Fruit fly (Drosophila melanogaster): ENCODE results near the gene Ac13E.

The Ac13E gene

DNA sequence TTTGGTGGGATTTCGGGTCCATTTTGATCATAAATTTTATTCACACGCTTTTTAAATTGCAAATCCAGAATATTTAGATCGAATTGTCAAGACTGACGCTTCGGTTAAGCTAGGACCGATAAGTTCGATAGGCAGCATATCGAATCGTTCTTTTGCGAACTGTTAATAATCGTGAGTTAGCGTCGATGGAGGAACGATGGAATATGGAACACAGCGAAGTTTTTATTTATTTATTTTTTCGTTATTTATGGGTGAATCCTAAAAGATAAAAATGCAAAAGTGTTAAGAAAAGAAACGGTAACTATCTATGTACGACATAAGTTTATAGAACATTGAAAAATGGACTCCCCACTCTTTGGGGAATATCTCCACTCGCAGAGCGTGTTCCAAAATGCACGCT, 1.9 kb upstream of the Ac13E start, which contains the start of gene CG42300:
Gene CG42300, minus strand, starts transcription at position 101 of the 400 bp plus-strand sequence.
- no peak for TF ChIP-seq CG8632 (GFP tag; optimal IDR thresholded peaks at IDR 0.05)
- TF ChIP-seq spab (GFP tag; optimal IDR thresholded peaks at IDR 0.05) = no peak
- TF ChIP-seq dsx (GFP tag; optimal IDR thresholded peaks at IDR 0.05; ENCODE audit: poor library complexity, severe bottlenecking) = no peak
- no peak for TF ChIP-seq CG1621 (tag; optimal IDR thresholded peaks at IDR 0.05)
- TF ChIP-seq Sox15 (GFP tag; optimal IDR thresholded peaks at IDR 0.05) = no peak
- no peak for TF ChIP-seq Met (GFP tag; optimal IDR thresholded peaks at IDR 0.05)
- TF ChIP-seq CG8319 (GFP tag; optimal IDR thresholded peaks at IDR 0.05) = no peak
- no peak for TF ChIP-seq fd59A (GFP tag; optimal IDR thresholded peaks at IDR 0.05)
- no peak for TF ChIP-seq CG10631 (GFP tag; optimal IDR thresholded peaks at IDR 0.05)

dm6 chrX:15552472-15552888, 1.6 kb downstream of the Ac13E start:
- TF ChIP-seq Eip93F (GFP tag; optimal IDR thresholded peaks at IDR 0.05) = no peak
- no peak for TF ChIP-seq CG16779 (tag; optimal IDR thresholded peaks at IDR 0.05)
- TF ChIP-seq Eip78C (GFP tag) = peak; percentile 91
- peak; percentile 25 for TF ChIP-seq Ets96B (tag; optimal IDR thresholded peaks at IDR 0.05)
- peak; percentile 18 for TF ChIP-seq Hr4 (GFP tag; optimal IDR thresholded peaks at IDR 0.05)
- TF ChIP-seq CG3919 (GFP tag; optimal IDR thresholded peaks at IDR 0.05) = peak; percentile 46
- peak; percentile 53 for TF ChIP-seq CG6792 (GFP tag; optimal IDR thresholded peaks at IDR 0.05)
- peak; percentile 36 for TF ChIP-seq Sox15 (GFP tag; optimal IDR thresholded peaks at IDR 0.05)
- TF ChIP-seq cyc (GFP tag; optimal IDR thresholded peaks at IDR 0.05) = peak; percentile 33
- peak; percentile 33 for TF ChIP-seq pdm3 (GFP tag; optimal IDR thresholded peaks at IDR 0.05)
- peak; percentile 65 for TF ChIP-seq lz (GFP tag; optimal IDR thresholded peaks at IDR 0.05)
- TF ChIP-seq Eip75B (GFP tag; optimal IDR thresholded peaks at IDR 0.05) = peak; percentile 73
- TF ChIP-seq Ets21C (GFP tag; optimal IDR thresholded peaks at IDR 0.05) = peak; percentile 18
- TF ChIP-seq Gug (GFP tag; IDR thresholded peaks at IDR 0.05) = no peak
- TF ChIP-seq fd85E (GFP tag; optimal IDR thresholded peaks at IDR 0.05) = no peak
- TF ChIP-seq Lpt (GFP tag; optimal IDR thresholded peaks at IDR 0.05) = no peak
- peak; percentile 70 for TF ChIP-seq topi (GFP tag; optimal IDR thresholded peaks at IDR 0.05)
- TF ChIP-seq Sox14 (GFP tag; optimal IDR thresholded peaks at IDR 0.05) = peak; percentile 60
- peak; percentile 49 for TF ChIP-seq Sox102F (GFP tag; optimal IDR thresholded peaks at IDR 0.05)
- TF ChIP-seq spab (GFP tag; optimal IDR thresholded peaks at IDR 0.05) = peak; percentile 3
- TF ChIP-seq achi (GFP tag; optimal IDR thresholded peaks at IDR 0.05) = peak; percentile 39
- 0 out of 3 replicates have a peak, but pooled peaks have one; percentile 23 for TF ChIP-seq CG6163 (GFP tag; IDR thresholded peaks at IDR 0.05)
- TF ChIP-seq eg (GFP tag; IDR thresholded peaks at IDR 0.05) = no peak
- TF ChIP-seq CG9139 (GFP tag; optimal IDR thresholded peaks at IDR 0.05) = no peak
- TF ChIP-seq Hr39 (GFP tag; optimal IDR thresholded peaks at IDR 0.05) = peak; percentile 47
- TF ChIP-seq CG32006 (GFP tag; optimal IDR thresholded peaks at IDR 0.05) = peak; percentile 44
- peak; percentile 9 for TF ChIP-seq CG6276 (GFP tag; optimal IDR thresholded peaks at IDR 0.05)
- peak; percentile 29 for TF ChIP-seq CG34406 (GFP tag; optimal IDR thresholded peaks at IDR 0.05)
- no peak for TF ChIP-seq CG15336 (GFP tag; IDR thresholded peaks at IDR 0.05)
- peak; percentile 48 for TF ChIP-seq Met (GFP tag; optimal IDR thresholded peaks at IDR 0.05)
- peak; percentile 79 for TF ChIP-seq svp (GFP tag)
- TF ChIP-seq CG7368 (GFP tag; optimal IDR thresholded peaks at IDR 0.05) = no peak
- peak; percentile 40 for TF ChIP-seq CG8632 (GFP tag; optimal IDR thresholded peaks at IDR 0.05)
- TF ChIP-seq Hr38 (GFP tag; optimal IDR thresholded peaks at IDR 0.05) = no peak
- TF ChIP-seq salr (GFP tag; optimal IDR thresholded peaks at IDR 0.05) = peak in 1 of 2 experiments; percentile 48
- TF ChIP-seq CG11902 (GFP tag; optimal IDR thresholded peaks at IDR 0.05) = peak; percentile 13
- TF ChIP-seq vri (GFP tag; optimal IDR thresholded peaks at IDR 0.05) = peak; percentile 7
- TF ChIP-seq dsx (GFP tag; optimal IDR thresholded peaks at IDR 0.05; ENCODE audit: poor library complexity, severe bottlenecking) = peak; percentile 43
- TF ChIP-seq CG8119 (GFP tag; IDR thresholded peaks at IDR 0.05) = peak; percentile 18; the same call in 1 of the 3 replicates
- no peak for TF ChIP-seq fkh (GFP tag; optimal IDR thresholded peaks at IDR 0.05)
- peak; percentile 31 for TF ChIP-seq CG3032 (tag; optimal IDR thresholded peaks at IDR 0.05)
- peak; percentile 51 for TF ChIP-seq CG31627 (GFP tag; optimal IDR thresholded peaks at IDR 0.05)
- no peak for TF ChIP-seq Blimp-1 (GFP tag; optimal IDR thresholded peaks at IDR 0.05)
- peak; percentile 45 for TF ChIP-seq CG10631 (GFP tag; optimal IDR thresholded peaks at IDR 0.05)
- TF ChIP-seq CG6854 (GFP tag; optimal IDR thresholded peaks at IDR 0.05) = no peak
- peak; percentile 21 for TF ChIP-seq CG6808 (GFP tag; optimal IDR thresholded peaks at IDR 0.05)
- TF ChIP-seq CG11294 (GFP tag; IDR thresholded peaks at IDR 0.05) = no peak

Measured in whole organism, prepupa.